Worm (Caenorhabditis elegans): Measurements from ENCODE around the gene mrpl-22.

mrpl-22 gene

DNA sequence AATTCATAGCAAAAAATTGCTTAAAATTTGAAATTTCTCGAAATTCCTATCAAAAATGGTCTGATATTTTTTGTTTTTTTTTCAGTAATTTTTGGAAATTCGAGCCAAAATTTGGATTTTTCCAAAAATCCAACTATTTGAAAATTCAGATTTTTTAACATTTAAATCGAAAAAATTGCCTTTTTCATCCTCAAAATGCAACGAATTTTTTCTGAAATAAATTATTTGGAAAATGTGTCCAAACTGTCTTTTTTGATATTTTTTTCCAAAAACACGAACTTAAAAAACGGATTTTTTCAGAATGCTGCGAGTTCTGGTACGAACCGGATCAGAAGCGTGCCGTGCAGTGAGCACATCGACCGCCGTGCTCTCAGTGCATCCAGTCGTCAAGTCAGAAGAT is at the start of gene mrpl-22:
mrpl-22 (plus strand) TSS at position 301 of the 400 bp plus-strand sequence.
- no peak for TF ChIP-seq irx-1 (tag; optimal IDR thresholded peaks at IDR 0.05)
- no peak for TF ChIP-seq nhr-237 (tag; optimal IDR thresholded peaks at IDR 0.05)
- TF ChIP-seq nhr-19 (GFP tag; conservative IDR thresholded peaks at IDR 0.05) = no peak
- no peak for TF ChIP-seq nhr-77 (tag; optimal IDR thresholded peaks at IDR 0.05)
- no peak for TF ChIP-seq hlh-17 (GFP tag; optimal IDR thresholded peaks at IDR 0.05; ENCODE audit: borderline replicate concordance)
- no peak for TF ChIP-seq efl-3 (GFP tag; optimal IDR thresholded peaks at IDR 0.05)
- no peak for TF ChIP-seq nhr-90 (tag; optimal IDR thresholded peaks at IDR 0.05; ENCODE audit: poor library complexity)
- TF ChIP-seq nhr-85 (tag) = no peak
- no peak for TF ChIP-seq nhr-20 (tag; optimal IDR thresholded peaks at IDR 0.05)
- TF ChIP-seq tbx-2 (tag; optimal IDR thresholded peaks at IDR 0.05) = no peak

DNA sequence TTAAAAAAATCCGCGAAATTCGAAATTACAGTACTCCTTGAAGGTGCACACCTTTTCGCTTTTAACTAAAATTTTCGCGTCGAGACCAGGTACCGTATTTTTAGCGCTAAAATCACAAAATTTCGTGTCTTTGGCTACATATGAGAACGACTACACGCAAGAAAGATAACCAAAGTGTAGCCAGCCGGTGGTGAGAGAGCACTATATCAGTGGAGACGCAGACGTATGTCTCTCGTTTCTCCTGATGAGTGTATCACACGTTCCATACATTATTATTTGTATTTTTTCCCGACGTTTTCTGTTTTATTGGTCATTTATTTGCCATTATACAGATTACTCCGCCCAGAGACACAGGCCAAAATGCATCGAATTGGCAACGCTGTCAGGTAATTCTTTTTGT is 49.3 kb upstream of the mrpl-22 start, which contains the start of gene acdh-11:
acdh-11 (plus strand) TSS at position 333 of the 400 bp plus-strand sequence.
- no peak for TF ChIP-seq nhr-71 (tag; optimal IDR thresholded peaks at IDR 0.05)
- no peak for TF ChIP-seq ztf-4 (tag; optimal IDR thresholded peaks at IDR 0.05)
- TF ChIP-seq fos-1 (tag; optimal IDR thresholded peaks at IDR 0.05) = no peak
- TF ChIP-seq pag-3 (tag; optimal IDR thresholded peaks at IDR 0.05; ENCODE audit: borderline replicate concordance, insufficient read depth) = no peak
- TF ChIP-seq alr-1 (tag; optimal IDR thresholded peaks at IDR 0.05; ENCODE audit: borderline replicate concordance) = no peak
- TF ChIP-seq grh-1 (GFP tag; IDR thresholded peaks at IDR 0.05) = no peak
- TF ChIP-seq nhr-19 (GFP tag; conservative IDR thresholded peaks at IDR 0.05) = no peak
- TF ChIP-seq lin-39 (tag; optimal IDR thresholded peaks at IDR 0.05) = no peak
- no peak for TF ChIP-seq hlh-17 (GFP tag; optimal IDR thresholded peaks at IDR 0.05; ENCODE audit: borderline replicate concordance)
- TF ChIP-seq rnt-1 (tag; optimal IDR thresholded peaks at IDR 0.05) = no peak
- no peak for TF ChIP-seq snpc-4 (tag; optimal IDR thresholded peaks at IDR 0.05)
- no peak for TF ChIP-seq lin-14 (GFP tag; optimal IDR thresholded peaks at IDR 0.05)
- TF ChIP-seq mep-1 (tag; optimal IDR thresholded peaks at IDR 0.05) = no peak
- TF ChIP-seq lir-3 (tag; optimal IDR thresholded peaks at IDR 0.05; ENCODE audit: poor library complexity) = no peak
- TF ChIP-seq vab-15 (tag; optimal IDR thresholded peaks at IDR 0.05) = no peak
- no peak for TF ChIP-seq nhr-77 (tag; optimal IDR thresholded peaks at IDR 0.05)
- TF ChIP-seq F16B12.6 (tag; optimal IDR thresholded peaks at IDR 0.05) = no peak
- no peak for TF ChIP-seq efl-1 (optimal IDR thresholded peaks at IDR 0.05)
- no peak for TF ChIP-seq efl-1 (GFP tag; optimal IDR thresholded peaks at IDR 0.05 in 1 of 2)
- TF ChIP-seq ztf-11 (tag; optimal IDR thresholded peaks at IDR 0.05) = no peak
- TF ChIP-seq unc-98 (GFP tag; IDR thresholded peaks at IDR 0.05) = no peak
- no peak for TF ChIP-seq ama-1 (optimal IDR thresholded peaks at IDR 0.05)
- TF ChIP-seq ceh-88 (GFP tag; IDR thresholded peaks at IDR 0.05) = no peak
- TF ChIP-seq unc-86 (tag; optimal IDR thresholded peaks at IDR 0.05) = no peak
- TF ChIP-seq lin-35 (GFP tag; optimal IDR thresholded peaks at IDR 0.05) = peak in 1 of 2 experiments; percentile 19
- TF ChIP-seq pax-3 (tag; optimal IDR thresholded peaks at IDR 0.05) = no peak
- TF ChIP-seq skn-1 (tag; optimal IDR thresholded peaks at IDR 0.05) = no peak
- TF ChIP-seq ceh-90 (tag; optimal IDR thresholded peaks at IDR 0.05) = no peak
- no peak for TF ChIP-seq mef-2 (tag; optimal IDR thresholded peaks at IDR 0.05)
- no peak for TF ChIP-seq isw-1 (GFP tag; IDR thresholded peaks at IDR 0.05)
- no peak for TF ChIP-seq xbp-1 (tag; optimal IDR thresholded peaks at IDR 0.05)
- no peak for TF ChIP-seq unc-62 (GFP tag; optimal IDR thresholded peaks at IDR 0.05)
- no peak for TF ChIP-seq tbx-2 (tag; optimal IDR thresholded peaks at IDR 0.05)
- no peak for TF ChIP-seq hlh-4 (tag; optimal IDR thresholded peaks at IDR 0.05)
- peak in 4 of 6 experiments; percentile 52 to 79 (median 77) for TF ChIP-seq elt-3 (tag; optimal IDR thresholded peaks at IDR 0.05)
- TF ChIP-seq Y116A8C.19 (tag; optimal IDR thresholded peaks at IDR 0.05; ENCODE audit: borderline replicate concordance) = no peak
- TF ChIP-seq ceh-82 (tag; optimal IDR thresholded peaks at IDR 0.05) = no peak
- TF ChIP-seq dpl-1 (GFP tag; optimal IDR thresholded peaks at IDR 0.05) = no peak
- no peak for TF ChIP-seq aha-1 (tag; optimal IDR thresholded peaks at IDR 0.05)
- no peak for TF ChIP-seq ceh-8 (GFP tag; optimal IDR thresholded peaks at IDR 0.05)
- TF ChIP-seq nhr-20 (tag; optimal IDR thresholded peaks at IDR 0.05) = peak; percentile 36
- no peak for TF ChIP-seq ces-1 (GFP tag; optimal IDR thresholded peaks at IDR 0.05)
- TF ChIP-seq C04F5.9 (tag; optimal IDR thresholded peaks at IDR 0.05) = no peak
- TF ChIP-seq C34B4.2 (tag; optimal IDR thresholded peaks at IDR 0.05) = no peak
- no peak for TF ChIP-seq egl-27 (tag; optimal IDR thresholded peaks at IDR 0.05)
- peak in 1 of 2 experiments; percentile 4 for TF ChIP-seq mdl-1 (tag; optimal IDR thresholded peaks at IDR 0.05)

Measured in whole organism, L1 larva.